Fruit fly (Drosophila melanogaster) whole organism, pupa: ENCODE results near the gene Six4.

Source experiments
- CG10348 ChIP-seq: fragments of 200-800 bp; sonication (Bioruptor generic); IDR thresholded peaks from 2 replicates; pipeline ENCODE4 v1.3.6; 2022; ENCODE audit warnings: missing biosample characterization, missing genetic modification characterization
- CG12605 ChIP-seq: fragments of 200-800 bp; sonication (Bioruptor generic); IDR thresholded peaks from 2 replicates; pipeline ENCODE4 v1.3.6; 2022; ENCODE audit warnings: missing biosample characterization, missing genetic modification characterization
- CG13204 ChIP-seq: fragments of 200-800 bp; sonication (Bioruptor generic); optimal IDR thresholded peaks from 2 replicates; lab custom pipeline; 2018; ENCODE audit warnings: missing biosample characterization, mild to moderate bottlenecking, missing genetic modification characterization, moderate library complexity
- CG14655 ChIP-seq: fragments of 200-800 bp; sonication (Bioruptor generic); optimal IDR thresholded peaks from 3 replicates; lab custom pipeline; 2017; ENCODE audit warnings: mild to moderate bottlenecking, missing biosample characterization, missing genetic modification reagents, missing genetic modification characterization
- CG17806 ChIP-seq: fragments of 200-800 bp; sonication (Bioruptor generic); optimal IDR thresholded peaks from 2 replicates; lab custom pipeline; 2018; ENCODE audit warnings: missing biosample characterization, mild to moderate bottlenecking, missing genetic modification characterization, moderate library complexity
- CG32121 ChIP-seq: fragments of 200-800 bp; sonication (Bioruptor generic); IDR thresholded peaks from 2 replicates; pipeline ENCODE4 v1.3.6; 2022; ENCODE audit warnings: missing biosample characterization, missing genetic modification characterization
- CG4496 ChIP-seq: fragments of 200-800 bp; sonication (Bioruptor generic); IDR thresholded peaks from 3 replicates; pipeline ENCODE4 v1.3.6; 2022; ENCODE audit warnings: missing biosample characterization, missing genetic modification characterization
- CG9948 ChIP-seq: fragments of 200-800 bp; sonication (Bioruptor generic); optimal IDR thresholded peaks from 2 replicates; lab custom pipeline; 2018; ENCODE audit warnings: missing biosample characterization, mild to moderate bottlenecking, missing genetic modification characterization, moderate library complexity
- D1 ChIP-seq: fragments of 200-800 bp; sonication (Bioruptor generic); optimal IDR thresholded peaks from 2 replicates; lab custom pipeline; 2018; ENCODE audit warnings: missing biosample characterization, mild to moderate bottlenecking, missing genetic modification characterization, moderate library complexity
- EcR ChIP-seq: fragments of 200-800 bp; sonication (Bioruptor generic); optimal IDR thresholded peaks from 3 replicates; lab custom pipeline; 2019; ENCODE audit warnings: missing biosample characterization, missing genetic modification characterization, mild to moderate bottlenecking, moderate library complexity, missing genetic modification reagents
- Pif1A ChIP-seq: fragments of 200-800 bp; sonication (Bioruptor generic); optimal IDR thresholded peaks from 3 replicates; lab custom pipeline; 2016; ENCODE audit warnings: missing biosample characterization, missing genetic modification characterization
- fd96Ca ChIP-seq: fragments of 200-800 bp; sonication (Bioruptor generic); IDR thresholded peaks from 3 replicates; pipeline ENCODE4 v1.3.6; 2022; ENCODE audit warnings: missing biosample characterization, missing genetic modification characterization
- gl ChIP-seq: fragments of 200-800 bp; sonication (Bioruptor generic); optimal IDR thresholded peaks from 2 replicates; lab custom pipeline; 2018; ENCODE audit warnings: missing biosample characterization, mild to moderate bottlenecking, missing genetic modification characterization
- rn ChIP-seq: fragments of 200-800 bp; sonication (Bioruptor generic); IDR thresholded peaks from 2 replicates; pipeline ENCODE4 v1.3.6; 2022; ENCODE audit warnings: missing biosample characterization, missing genetic modification characterization

- TF ChIP-seq CG12605 (GFP tag; lab: Robert Waterston, UW) (no peak), rn (GFP tag; lab: Robert Waterston, UW) (no peak), CG17806 (no peak), Pif1A (GFP tag; lab: Kevin White, UChicago) (no peak), CG9948 (tag; lab: Kevin White, UChicago) (no peak), EcR (GFP tag; lab: Kevin White, UChicago) (no peak), CG13204 (GFP tag; lab: Kevin White, UChicago) (no peak), gl (tag; lab: Kevin White, UChicago) (no peak), CG4496 (GFP tag; lab: Robert Waterston, UW) (no peak), CG14655 (no peak), D1 (tag; lab: Kevin White, UChicago) (no peak), CG32121 (GFP tag; lab: Robert Waterston, UW) (no peak), CG10348 (GFP tag; lab: Robert Waterston, UW) (no peak), fd96Ca (GFP tag; lab: Robert Waterston, UW) (no peak)
Observed at dm6 chr3L:20767227-20767626, 25.4 kb downstream of the Six4 start.
